Worm (Caenorhabditis elegans) whole organism, L1 larva: ENCODE measurements around the gene sam-10.
A peak's percentile ranks its signal among the peaks of the same experiment; 100 is the strongest.

Experiments
- C16A3.4 ChIP-seq: fragments of 150-350 bp; optimal IDR thresholded peaks from 2 replicates; lab custom pipeline; 2014; ENCODE audit warnings: missing biosample characterization, missing genetic modification characterization
- F16B12.6 ChIP-seq: fragments of 150-350 bp; optimal IDR thresholded peaks from 2 replicates; lab custom pipeline; 2014; ENCODE audit warnings: missing biosample characterization, missing genetic modification characterization
- aha-1 ChIP-seq: fragments of 150-350 bp; optimal IDR thresholded peaks from 2 replicates; lab custom pipeline; 2014; ENCODE audit warnings: missing biosample characterization, missing genetic modification characterization
- aly-2 ChIP-seq: fragments of 150-350 bp; optimal IDR thresholded peaks from 2 replicates; lab custom pipeline; 2014; ENCODE audit warnings: missing biosample characterization, missing genetic modification characterization
- ama-1 ChIP-seq: fragments of 150-350 bp; optimal IDR thresholded peaks from 2 replicates; lab custom pipeline; 2014
- blmp-1 ChIP-seq: fragments of 150-350 bp; optimal IDR thresholded peaks from 2 replicates; lab custom pipeline; 2014; ENCODE audit warnings: missing biosample characterization, missing genetic modification characterization
- ceh-63 ChIP-seq: fragments of 200-800 bp; sonication (Bioruptor generic); optimal IDR thresholded peaks from 2 replicates; lab custom pipeline; 2018; ENCODE audit warnings: mild to moderate bottlenecking, missing genetic modification characterization, missing compliant biosample characterization
- ceh-8 ChIP-seq: fragments of 200-800 bp; sonication (Bioruptor generic); optimal IDR thresholded peaks from 2 replicates; lab custom pipeline; 2018; ENCODE audit warnings: mild to moderate bottlenecking, missing genetic modification characterization, moderate library complexity, missing compliant biosample characterization
- ceh-82 ChIP-seq, 3 experiments: fragments of 150-350 bp in 1 of 3; sonication (generic microtip) in 2 of 3; optimal IDR thresholded peaks; 2 replicates each; lab custom pipeline; 2014 to 2017; ENCODE audit warnings: missing biosample characterization in 3 of 3, missing genetic modification characterization in 3 of 3
- dsc-1 ChIP-seq: sonication (generic microtip); optimal IDR thresholded peaks from 2 replicates; lab custom pipeline; 2016; ENCODE audit warnings: mild to moderate bottlenecking, missing genetic modification characterization, missing compliant biosample characterization
- egl-13 ChIP-seq: sonication (generic microtip); optimal IDR thresholded peaks from 2 replicates; lab custom pipeline; 2016; ENCODE audit warnings: missing genotype, missing genetic modification reagents, missing genetic modification characterization, missing compliant biosample characterization
- elt-3 ChIP-seq, 6 experiments: fragments of 150-350 bp in 1 of 6; sonication (generic microtip); optimal IDR thresholded peaks; 2 replicates each; lab custom pipeline; 2017 to 2018; ENCODE audit warnings: missing biosample characterization in 6 of 6, missing genetic modification characterization in 6 of 6, inconsistent platforms in 1 of 6
- fkh-10 ChIP-seq: sonication (generic microtip); optimal IDR thresholded peaks from 2 replicates; lab custom pipeline; 2017; ENCODE audit warnings: missing biosample characterization, missing genetic modification reagents, missing genetic modification characterization
- grh-1 ChIP-seq: fragments of 200-800 bp; sonication (Bioruptor generic); IDR thresholded peaks from 2 replicates; pipeline ENCODE4 v1.3.6; 2022; ENCODE audit warnings: missing genetic modification reagents, missing genetic modification characterization, missing compliant biosample characterization
- hpl-2 ChIP-seq: fragments of 150-350 bp; optimal IDR thresholded peaks from 2 replicates; lab custom pipeline; 2014; ENCODE audit warnings: missing biosample characterization, missing genetic modification reagents, missing genetic modification characterization
- irx-1 ChIP-seq: sonication (generic microtip); optimal IDR thresholded peaks from 2 replicates; lab custom pipeline; 2016; ENCODE audit warnings: missing genetic modification characterization, missing compliant biosample characterization
- jun-1 ChIP-seq: fragments of 150-350 bp; optimal IDR thresholded peaks from 2 replicates; lab custom pipeline; 2014; ENCODE audit warnings: missing biosample characterization, missing genetic modification reagents, missing genetic modification characterization
- lin-13 ChIP-seq: fragments of 150-350 bp; optimal IDR thresholded peaks from 2 replicates; lab custom pipeline; 2014; ENCODE audit warnings: missing biosample characterization, missing genetic modification reagents, missing genetic modification characterization
- lin-14 ChIP-seq: fragments of 200-800 bp; sonication (Bioruptor generic); optimal IDR thresholded peaks from 2 replicates; lab custom pipeline; 2018; ENCODE audit warnings: mild to moderate bottlenecking, missing genetic modification characterization, moderate library complexity, missing compliant biosample characterization
- lin-35 ChIP-seq, 2 experiments: fragments of 150-350 bp; optimal IDR thresholded peaks; 2 replicates each; lab custom pipeline; 2014; ENCODE audit warnings: missing biosample characterization in 2 of 2, missing genetic modification characterization in 2 of 2, missing genetic modification reagents in 2 of 2
- lin-39 ChIP-seq: fragments of 150-350 bp; optimal IDR thresholded peaks from 2 replicates; lab custom pipeline; 2014; ENCODE audit warnings: missing biosample characterization, missing genetic modification reagents, missing genetic modification characterization
- lsy-2 ChIP-seq, 2 experiments: fragments of 150-350 bp; optimal IDR thresholded peaks; 2 replicates each; lab custom pipeline; 2014; ENCODE audit warnings: missing biosample characterization in 2 of 2, missing genetic modification characterization in 2 of 2
- mab-9 ChIP-seq: fragments of 200-800 bp; sonication (Bioruptor generic); IDR thresholded peaks from 2 replicates; pipeline ENCODE4 v1.3.6; 2022; ENCODE audit warnings: missing genetic modification reagents, missing genetic modification characterization, missing compliant biosample characterization
- mdl-1 ChIP-seq, 2 experiments: fragments of 150-350 bp; optimal IDR thresholded peaks; 2 replicates each; lab custom pipeline; 2014 to 2017; ENCODE audit warnings: missing biosample characterization in 2 of 2, missing genetic modification characterization in 2 of 2, inconsistent platforms in 1 of 2
- mef-2 ChIP-seq: fragments of 150-350 bp; optimal IDR thresholded peaks from 2 replicates; lab custom pipeline; 2014; ENCODE audit warnings: missing biosample characterization, missing genetic modification characterization
- mep-1 ChIP-seq: fragments of 150-350 bp; optimal IDR thresholded peaks from 2 replicates; lab custom pipeline; 2014; ENCODE audit warnings: missing biosample characterization, missing genetic modification characterization
- nhr-12 ChIP-seq: sonication (generic microtip); optimal IDR thresholded peaks from 2 replicates; lab custom pipeline; 2017; ENCODE audit warnings: missing biosample characterization, missing genetic modification characterization
- nhr-19 ChIP-seq: fragments of 200-800 bp; sonication (Bioruptor generic); conservative IDR thresholded peaks from 2 replicates; pipeline ENCODE4 v1.3.6; 2022; ENCODE audit warnings: missing genetic modification characterization, missing compliant biosample characterization
- nhr-20 ChIP-seq: sonication (generic microtip); optimal IDR thresholded peaks from 2 replicates; lab custom pipeline; 2016; ENCODE audit warnings: mild to moderate bottlenecking, missing genetic modification characterization, missing compliant biosample characterization
- nhr-28 ChIP-seq: fragments of 150-350 bp; optimal IDR thresholded peaks from 2 replicates; lab custom pipeline; 2014; ENCODE audit warnings: missing biosample characterization, missing genetic modification characterization
- nhr-47 ChIP-seq: sonication (generic microtip); optimal IDR thresholded peaks from 2 replicates; lab custom pipeline; 2016; ENCODE audit warnings: mild to moderate bottlenecking, missing genetic modification characterization, moderate library complexity, missing compliant biosample characterization
- nhr-71 ChIP-seq: sonication (generic microtip); optimal IDR thresholded peaks from 2 replicates; lab custom pipeline; 2016; ENCODE audit warnings: mild to moderate bottlenecking, missing genetic modification characterization, moderate library complexity, missing compliant biosample characterization
- pag-3 ChIP-seq: sonication (generic microtip); optimal IDR thresholded peaks from 2 replicates; lab custom pipeline; 2017; ENCODE audit warnings: missing genetic modification characterization, mild to moderate bottlenecking, missing compliant biosample characterization, antibody characterized with exemption, borderline replicate concordance; ENCODE audit not compliant: insufficient read depth
- rnt-1 ChIP-seq: sonication (generic microtip); optimal IDR thresholded peaks from 2 replicates; lab custom pipeline; 2016; ENCODE audit warnings: mild to moderate bottlenecking, missing genetic modification characterization, moderate library complexity, missing compliant biosample characterization
- skn-1 ChIP-seq: fragments of 150-350 bp; optimal IDR thresholded peaks from 2 replicates; lab custom pipeline; 2014; ENCODE audit warnings: missing biosample characterization, missing genetic modification characterization
- snpc-4 ChIP-seq: fragments of 150-350 bp; optimal IDR thresholded peaks from 2 replicates; lab custom pipeline; 2014; ENCODE audit warnings: missing biosample characterization, missing genetic modification characterization
- snu-23 ChIP-seq: sonication (generic microtip); optimal IDR thresholded peaks from 2 replicates; lab custom pipeline; 2016; ENCODE audit warnings: missing genetic modification characterization, missing compliant biosample characterization
- sup-37 ChIP-seq: fragments of 200-800 bp; sonication (Bioruptor generic); optimal IDR thresholded peaks from 2 replicates; lab custom pipeline; 2018; ENCODE audit warnings: mild to moderate bottlenecking, missing genetic modification characterization, missing compliant biosample characterization
- swsn-7 ChIP-seq: sonication (generic microtip); optimal IDR thresholded peaks from 2 replicates; lab custom pipeline; 2016; ENCODE audit warnings: missing genetic modification characterization, missing compliant biosample characterization
- tbx-2 ChIP-seq: sonication (generic microtip); optimal IDR thresholded peaks from 2 replicates; lab custom pipeline; 2016; ENCODE audit warnings: missing genetic modification characterization, missing compliant biosample characterization
- unc-130 ChIP-seq: fragments of 150-350 bp; optimal IDR thresholded peaks from 2 replicates; lab custom pipeline; 2017; ENCODE audit warnings: missing biosample characterization, missing genetic modification characterization, inconsistent platforms
- unc-30 ChIP-seq: sonication (generic microtip); optimal IDR thresholded peaks from 2 replicates; lab custom pipeline; 2017; ENCODE audit warnings: missing biosample characterization, missing genetic modification characterization
- unc-86 ChIP-seq: sonication (generic microtip); optimal IDR thresholded peaks from 2 replicates; lab custom pipeline; 2016; ENCODE audit warnings: missing genetic modification characterization, missing compliant biosample characterization
- unc-98 ChIP-seq: fragments of 200-800 bp; sonication (Bioruptor generic); IDR thresholded peaks from 2 replicates; pipeline ENCODE4 v1.3.6; 2022; ENCODE audit warnings: missing genetic modification characterization, missing compliant biosample characterization
- vab-15 ChIP-seq: sonication (generic microtip); optimal IDR thresholded peaks from 2 replicates; lab custom pipeline; 2017; ENCODE audit warnings: missing genotype, mild to moderate bottlenecking, missing genetic modification characterization, missing compliant biosample characterization
- xbp-1 ChIP-seq: sonication (generic microtip); optimal IDR thresholded peaks from 2 replicates; lab custom pipeline; 2016; ENCODE audit warnings: missing genetic modification characterization, missing compliant biosample characterization
- zip-4 ChIP-seq: fragments of 200-800 bp; sonication (Bioruptor generic); optimal IDR thresholded peaks from 2 replicates; lab custom pipeline; 2018; ENCODE audit warnings: mild to moderate bottlenecking, missing genetic modification characterization, moderate library complexity, missing compliant biosample characterization
- ztf-4 ChIP-seq: fragments of 150-350 bp; optimal IDR thresholded peaks from 2 replicates; lab custom pipeline; 2014; ENCODE audit warnings: missing biosample characterization, missing genetic modification characterization

Gene sam-10

DNA sequence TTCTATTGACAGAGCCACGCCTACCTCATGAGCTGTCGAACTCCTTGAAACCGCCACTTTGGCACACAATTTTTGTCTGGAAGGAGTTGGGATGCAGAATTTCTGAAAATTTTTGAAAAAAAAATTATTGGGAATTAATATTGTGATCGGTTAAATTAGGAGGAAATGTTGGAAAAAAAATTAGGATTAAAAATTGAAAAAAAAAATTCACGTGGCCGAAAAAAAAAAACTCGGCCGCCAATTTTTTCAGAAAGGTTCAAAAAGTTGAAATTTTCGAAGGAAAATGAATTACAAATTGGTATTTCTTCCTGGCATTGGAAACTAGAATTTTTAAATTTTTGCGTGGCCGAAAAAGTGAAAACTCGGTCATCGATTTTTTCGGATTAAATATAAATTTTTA lies 25.8 kb upstream of the sam-10 start, which contains the start of gene dmsr-3:
Gene dmsr-3, minus strand, starts transcription at position 101 of the 400 bp plus-strand sequence.
- TF ChIP-seq pag-3 (tag; lab: Kevin White, UChicago) (no peak), unc-86 (no peak), irx-1 (tag; lab: Kevin White, UChicago) (no peak), ceh-8 (no peak), nhr-28 (tag; lab: Kevin White, UChicago) (no peak), aha-1 (tag; lab: Kevin White, UChicago) (no peak), swsn-7 (tag; lab: Kevin White, UChicago) (no peak), mef-2 (no peak), hpl-2 (GFP tag; lab: Kevin White, UChicago) (no peak), snu-23 (no peak), unc-30 (tag; lab: Kevin White, UChicago) (no peak), skn-1 (no peak)

DNA sequence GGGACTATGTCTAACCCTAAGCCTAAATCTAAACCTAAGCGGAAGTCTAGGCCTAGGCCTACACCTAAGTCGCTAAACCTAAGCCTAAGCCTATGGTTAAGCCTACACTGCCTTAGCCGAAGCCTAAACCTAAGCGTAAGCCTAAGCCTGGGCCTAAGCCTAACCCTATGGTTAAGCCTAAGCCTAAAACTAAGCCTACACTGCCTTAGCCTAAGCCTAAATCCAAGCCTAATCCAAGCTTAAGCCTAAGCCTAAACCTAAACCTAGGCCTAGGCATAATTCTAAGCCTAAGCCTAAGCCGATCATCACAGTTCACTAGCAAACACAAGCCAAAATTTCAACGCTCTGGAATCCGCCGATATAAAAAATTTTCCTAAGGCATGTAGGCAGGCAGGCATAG lies 11.0 kb upstream of the sam-10 start:
- TF ChIP-seq egl-13 (no peak), mdl-1 (tag; optimal IDR thresholded peaks at IDR 0.05; lab: Kevin White, UChicago) (no peak), zip-4 (GFP tag; lab: Kevin White, UChicago) (no peak)

- TF ChIP-seq irx-1 (tag; lab: Kevin White, UChicago) (no peak), nhr-28 (tag; lab: Kevin White, UChicago) (no peak), blmp-1 (tag; lab: Kevin White, UChicago) (no peak), mab-9 (GFP tag; lab: Robert Waterston, UW) (no peak), rnt-1 (tag; lab: Kevin White, UChicago) (no peak), sup-37 (GFP tag; lab: Kevin White, UChicago) (no peak), ceh-82 (tag; optimal IDR thresholded peaks at IDR 0.05; lab: Kevin White, UChicago) (no peak), vab-15 (tag; lab: Kevin White, UChicago) (no peak), nhr-20 (tag; lab: Kevin White, UChicago) (no peak), snpc-4 (tag; lab: Kevin White, UChicago) (no peak), fkh-10 (GFP tag; lab: Kevin White, UChicago) (no peak), mep-1 (tag; lab: Kevin White, UChicago) (no peak), F16B12.6 (tag; lab: Kevin White, UChicago) (no peak), C16A3.4 (tag; lab: Kevin White, UChicago) (no peak)
Measured at ce11 chrII:13339984-13340383, 9.7 kb upstream of the sam-10 start.

ce11 chrII:13337959-13338358 lies 7.6 kb upstream of the sam-10 start, which contains the start of gene mrpl-20:
Gene mrpl-20, plus strand, starts transcription at chrII:13338281.
- TF ChIP-seq ama-1 (no peak), ceh-8 (no peak), mep-1 (tag; lab: Kevin White, UChicago) (peak; percentile 26), nhr-12 (tag; lab: Kevin White, UChicago) (no peak), sup-37 (GFP tag; lab: Kevin White, UChicago) (no peak), lin-35 (GFP tag; optimal IDR thresholded peaks at IDR 0.05; lab: Kevin White, UChicago) (peak; percentile 43 to 60), dsc-1 (tag; lab: Kevin White, UChicago) (peak; percentile 37), lsy-2 (tag; optimal IDR thresholded peaks at IDR 0.05; lab: Kevin White, UChicago) (peak; percentile 49 to 64), lin-13 (GFP tag; lab: Kevin White, UChicago) (no peak), aha-1 (tag; lab: Kevin White, UChicago) (no peak), aly-2 (tag; lab: Kevin White, UChicago) (no peak), unc-130 (tag; lab: Kevin White, UChicago) (peak; percentile 53), unc-98 (no peak), lin-14 (peak; percentile 42), lin-39 (peak; percentile 30), vab-15 (tag; lab: Kevin White, UChicago) (no peak), snpc-4 (tag; lab: Kevin White, UChicago) (peak; percentile 27), ztf-4 (tag; lab: Kevin White, UChicago) (no peak), nhr-71 (tag; lab: Kevin White, UChicago) (peak; percentile 49), jun-1 (no peak), xbp-1 (no peak), grh-1 (no peak), ceh-63 (no peak), F16B12.6 (tag; lab: Kevin White, UChicago) (no peak), nhr-47 (peak; percentile 57), elt-3 (tag; optimal IDR thresholded peaks at IDR 0.05; lab: Kevin White, UChicago) (no peak), swsn-7 (tag; lab: Kevin White, UChicago) (peak; percentile 52), tbx-2 (tag; lab: Kevin White, UChicago) (peak; percentile 41), nhr-19 (no peak)
